Fruit fly (Drosophila melanogaster) whole organism, embryonic: ENCODE data around the gene CG9672.

Experiments used
- Bdp1 ChIP-seq: fragments of 200-800 bp; sonication (Bioruptor generic); optimal IDR thresholded peaks from 3 replicates; lab custom pipeline; 2016; ENCODE audit warnings: missing biosample characterization, missing genetic modification characterization
- CG10209 ChIP-seq: fragments of 200-800 bp; sonication (Bioruptor generic); optimal IDR thresholded peaks from 3 replicates; lab custom pipeline; 2017; ENCODE audit warnings: missing biosample characterization, mild to moderate bottlenecking, missing genetic modification characterization, missing genetic modification reagents
- CG1024 ChIP-seq: fragments of 200-800 bp; sonication (Bioruptor generic); IDR thresholded peaks from 2 replicates; pipeline ENCODE4 v1.3.6; 2022; ENCODE audit warnings: missing biosample characterization, missing genetic modification characterization
- CG11456 ChIP-seq: fragments of 200-800 bp; sonication (Bioruptor generic); IDR thresholded peaks from 3 replicates; pipeline ENCODE4 v1.3.6; 2022; ENCODE audit warnings: missing biosample characterization, missing genetic modification characterization
- CG11695 ChIP-seq: fragments of 200-800 bp; sonication (Bioruptor generic); IDR thresholded peaks from 3 replicates; pipeline ENCODE4 v1.3.6; 2022; ENCODE audit warnings: missing biosample characterization, missing genetic modification characterization
- CG12071 ChIP-seq: fragments of 200-800 bp; sonication (Bioruptor generic); optimal IDR thresholded peaks from 3 replicates; lab custom pipeline; 2018; ENCODE audit warnings: missing biosample characterization, mild to moderate bottlenecking, missing genetic modification characterization
- CG13296 ChIP-seq: fragments of 200-800 bp; sonication (Bioruptor generic); optimal IDR thresholded peaks from 3 replicates; lab custom pipeline; 2018; ENCODE audit warnings: missing biosample characterization, mild to moderate bottlenecking, missing genetic modification characterization
- CG14441 ChIP-seq: fragments of 200-800 bp; sonication (Bioruptor generic); IDR thresholded peaks from 2 replicates; pipeline ENCODE4 v1.3.6; 2022; ENCODE audit warnings: missing biosample characterization, missing genetic modification characterization
- CG1603 ChIP-seq: fragments of 200-800 bp; sonication (Bioruptor generic); optimal IDR thresholded peaks from 2 replicates; lab custom pipeline; 2019; ENCODE audit warnings: missing biosample characterization, mild to moderate bottlenecking, missing genetic modification characterization, moderate library complexity
- CG18011 ChIP-seq: fragments of 200-800 bp; sonication (Bioruptor generic); optimal IDR thresholded peaks from 2 replicates; lab custom pipeline; 2017; ENCODE audit warnings: missing biosample characterization, missing genetic modification characterization, mild to moderate bottlenecking, moderate library complexity, missing genotype
- CG2120 ChIP-seq: fragments of 200-800 bp; sonication (Bioruptor generic); optimal IDR thresholded peaks from 3 replicates; lab custom pipeline; 2016; ENCODE audit warnings: missing biosample characterization, missing genetic modification characterization
- CG3163 ChIP-seq: fragments of 200-800 bp; sonication (Bioruptor generic); optimal IDR thresholded peaks from 3 replicates; lab custom pipeline; 2016; ENCODE audit warnings: missing biosample characterization, missing genetic modification characterization
- CG6272 ChIP-seq: fragments of 200-800 bp; sonication (Bioruptor generic); IDR thresholded peaks from 2 replicates; pipeline ENCODE4 v1.3.6; 2022; ENCODE audit warnings: missing biosample characterization, missing genetic modification characterization
- CG6813 ChIP-seq: fragments of 200-800 bp; sonication (Bioruptor generic); optimal IDR thresholded peaks from 2 replicates; lab custom pipeline; 2017; ENCODE audit warnings: missing biosample characterization, missing genetic modification characterization, mild to moderate bottlenecking, moderate library complexity, missing genetic modification reagents
- CG7271 ChIP-seq: fragments of 200-800 bp; sonication (Bioruptor generic); optimal IDR thresholded peaks from 2 replicates; lab custom pipeline; 2018; ENCODE audit warnings: missing biosample characterization, mild to moderate bottlenecking, missing genetic modification characterization, moderate library complexity
- CG7556 ChIP-seq: fragments of 200-800 bp; sonication (Bioruptor generic); optimal IDR thresholded peaks from 2 replicates; lab custom pipeline; 2017; ENCODE audit warnings: missing biosample characterization, mild to moderate bottlenecking, missing genetic modification characterization
- CG8281 ChIP-seq: fragments of 200-800 bp; sonication (Bioruptor generic); optimal IDR thresholded peaks from 2 replicates; lab custom pipeline; 2018; ENCODE audit warnings: missing biosample characterization, mild to moderate bottlenecking, missing genetic modification characterization, moderate library complexity
- CG9876 ChIP-seq: fragments of 200-800 bp; sonication (Bioruptor generic); optimal IDR thresholded peaks from 2 replicates; lab custom pipeline; 2016; ENCODE audit warnings: missing biosample characterization, missing genetic modification characterization
- CHES-1-like ChIP-seq: fragments of 200-800 bp; sonication (Bioruptor generic); optimal IDR thresholded peaks from 2 replicates; lab custom pipeline; 2016; ENCODE audit warnings: missing biosample characterization, missing genetic modification characterization
- CoRest ChIP-seq: fragments of 200-800 bp; sonication (Bioruptor generic); optimal IDR thresholded peaks from 3 replicates; lab custom pipeline; 2018; ENCODE audit warnings: missing biosample characterization, mild to moderate bottlenecking, missing genetic modification characterization, moderate library complexity
- Deaf1 ChIP-seq: fragments of 200-800 bp; optimal IDR thresholded peaks from 3 replicates; lab custom pipeline; 2019; ENCODE audit warnings: missing biosample characterization, mild to moderate bottlenecking, missing genetic modification characterization, moderate library complexity
- Dip3 ChIP-seq: fragments of 200-800 bp; sonication (Bioruptor generic); optimal IDR thresholded peaks from 3 replicates; lab custom pipeline; 2016; ENCODE audit warnings: missing biosample characterization, missing genetic modification characterization
- Med ChIP-seq: fragments of 200-800 bp; sonication (Bioruptor generic); peaks from one replicate; lab custom pipeline; 2016; ENCODE audit warnings: missing biosample characterization, missing genetic modification characterization, mild to moderate bottlenecking, inconsistent platforms, moderate library complexity
- NFAT ChIP-seq: fragments of 200-800 bp; sonication (Bioruptor generic); IDR thresholded peaks from 2 replicates; pipeline ENCODE4 v1.3.6; 2022; ENCODE audit warnings: missing biosample characterization, missing genetic modification characterization
- Ptx1 ChIP-seq: fragments of 200-800 bp; sonication (Bioruptor generic); IDR thresholded peaks from 2 replicates; pipeline ENCODE4 v1.3.6; 2022; ENCODE audit warnings: missing biosample characterization, missing genetic modification characterization
- Spps ChIP-seq: fragments of 200-800 bp; sonication (Bioruptor generic); optimal IDR thresholded peaks from 2 replicates; lab custom pipeline; 2018; ENCODE audit warnings: missing biosample characterization, mild to moderate bottlenecking, missing genetic modification characterization
- amos ChIP-seq: fragments of 200-800 bp; sonication (Bioruptor generic); IDR thresholded peaks from 2 replicates; pipeline ENCODE4 v1.3.6; 2022; ENCODE audit warnings: missing biosample characterization, missing genetic modification characterization; ENCODE audit not compliant: partially characterized antibody
- bbx ChIP-seq: fragments of 200-800 bp; sonication (Bioruptor generic); IDR thresholded peaks from 2 replicates; pipeline ENCODE4 v1.3.6; 2022; ENCODE audit warnings: missing biosample characterization, missing genetic modification characterization; ENCODE audit not compliant: partially characterized antibody
- btn ChIP-seq: fragments of 200-800 bp; sonication (Bioruptor generic); optimal IDR thresholded peaks from 2 replicates; lab custom pipeline; 2016; ENCODE audit warnings: missing biosample characterization, missing genetic modification characterization
- cato ChIP-seq: fragments of 200-800 bp; sonication (Bioruptor generic); optimal IDR thresholded peaks from 2 replicates; lab custom pipeline; 2016; ENCODE audit warnings: missing biosample characterization, missing genetic modification characterization, borderline replicate concordance
- cg ChIP-seq: fragments of 200-800 bp; sonication (Bioruptor generic); optimal IDR thresholded peaks from 3 replicates; lab custom pipeline; 2019; ENCODE audit warnings: missing biosample characterization, mild to moderate bottlenecking, missing genetic modification characterization, moderate library complexity
- chinmo ChIP-seq: fragments of 200-800 bp; sonication (Bioruptor generic); IDR thresholded peaks from 4 replicates; pipeline ENCODE4 v1.3.6; 2022; ENCODE audit warnings: missing biosample characterization, missing genetic modification characterization; ENCODE audit not compliant: partially characterized antibody
- chm ChIP-seq: fragments of 200-800 bp; sonication (Bioruptor generic); IDR thresholded peaks from 2 replicates; pipeline ENCODE4 v1.3.6; 2022; ENCODE audit warnings: missing biosample characterization, missing genetic modification characterization
- ci ChIP-seq: fragments of 200-800 bp; sonication (Bioruptor generic); IDR thresholded peaks from 3 replicates; pipeline ENCODE4 v1.3.6; 2022; ENCODE audit warnings: missing biosample characterization, missing genetic modification characterization
- exex ChIP-seq: fragments of 200-800 bp; sonication (Bioruptor generic); optimal IDR thresholded peaks from 4 replicates; lab custom pipeline; 2018; ENCODE audit warnings: missing biosample characterization, mild to moderate bottlenecking, missing genetic modification characterization, moderate library complexity
- gce ChIP-seq: fragments of 200-800 bp; sonication (Bioruptor generic); IDR thresholded peaks from 3 replicates; pipeline ENCODE4 v1.3.6; 2022; ENCODE audit warnings: missing biosample characterization, missing genetic modification characterization
- grn ChIP-seq: fragments of 200-800 bp; sonication (Bioruptor generic); optimal IDR thresholded peaks from 3 replicates; lab custom pipeline; 2017; ENCODE audit warnings: missing biosample characterization, missing genetic modification characterization
- hbn ChIP-seq: fragments of 200-800 bp; sonication (Bioruptor generic); IDR thresholded peaks from 2 replicates; pipeline ENCODE4 v1.3.6; 2022; ENCODE audit warnings: missing biosample characterization, missing genetic modification characterization; ENCODE audit not compliant: partially characterized antibody
- jigr1 ChIP-seq: fragments of 200-800 bp; sonication (Bioruptor generic); IDR thresholded peaks from 3 replicates; pipeline ENCODE4 v1.3.6; 2022; ENCODE audit warnings: missing biosample characterization, missing genetic modification characterization
- jing ChIP-seq: fragments of 200-800 bp; sonication (Bioruptor generic); optimal IDR thresholded peaks from 2 replicates; lab custom pipeline; 2018; ENCODE audit warnings: missing biosample characterization, mild to moderate bottlenecking, missing genetic modification characterization
- lola ChIP-seq, 3 experiments: fragments of >200 bp in 2 of 3; fragments of 200-800 bp in 1 of 3; sonication (Bioruptor generic) in 1 of 3; optimal IDR thresholded peaks; 2 replicates each; lab custom pipeline; 2017 to 2019; ENCODE audit warnings: missing biosample characterization in 3 of 3, missing genetic modification characterization in 3 of 3, mild to moderate bottlenecking in 1 of 3, moderate library complexity in 1 of 3
- mirr ChIP-seq: fragments of 200-800 bp; sonication (Bioruptor generic); optimal IDR thresholded peaks from 3 replicates; lab custom pipeline; 2018; ENCODE audit warnings: missing biosample characterization, mild to moderate bottlenecking, missing genetic modification characterization
- nerfin-1 ChIP-seq: fragments of 200-800 bp; sonication (Bioruptor generic); optimal IDR thresholded peaks from 3 replicates; lab custom pipeline; 2019; ENCODE audit warnings: missing biosample characterization, mild to moderate bottlenecking, missing genetic modification characterization, moderate library complexity
- otp ChIP-seq: fragments of 200-800 bp; sonication (Bioruptor generic); IDR thresholded peaks from 3 replicates; pipeline ENCODE4, ENCODE4 v1.3.6; 2022; ENCODE audit warnings: missing biosample characterization, missing genetic modification characterization
- pita ChIP-seq: fragments of 200-800 bp; sonication (Bioruptor generic); optimal IDR thresholded peaks from 2 replicates; lab custom pipeline; 2017; ENCODE audit warnings: missing biosample characterization, mild to moderate bottlenecking, missing genetic modification characterization
- pum ChIP-seq: fragments of 200-800 bp; sonication (Bioruptor generic); optimal IDR thresholded peaks from 2 replicates; lab custom pipeline; 2016; ENCODE audit warnings: missing biosample characterization, missing genetic modification characterization
- ro ChIP-seq: fragments of 200-800 bp; sonication (Bioruptor generic); IDR thresholded peaks from 2 replicates; pipeline ENCODE4 v1.3.6; 2022; ENCODE audit warnings: missing biosample characterization, missing genetic modification characterization
- sug ChIP-seq: fragments of 200-800 bp; optimal IDR thresholded peaks from 2 replicates; lab custom pipeline; 2019; ENCODE audit warnings: missing biosample characterization, mild to moderate bottlenecking, missing genetic modification characterization, moderate library complexity
- trh ChIP-seq: fragments of 200-800 bp; sonication (Bioruptor generic); optimal IDR thresholded peaks from 2 replicates; lab custom pipeline; 2016; ENCODE audit warnings: missing biosample characterization, missing genetic modification characterization
- usp ChIP-seq: fragments of >200 bp; optimal IDR thresholded peaks from 2 replicates; lab custom pipeline; 2017; ENCODE audit warnings: missing biosample characterization, missing genetic modification characterization
- wek ChIP-seq: fragments of 200-800 bp; sonication (Bioruptor generic); optimal IDR thresholded peaks from 3 replicates; lab custom pipeline; 2018; ENCODE audit warnings: missing biosample characterization, mild to moderate bottlenecking, missing genetic modification characterization, moderate library complexity
- yki ChIP-seq: fragments of >200 bp; optimal IDR thresholded peaks from 3 replicates; lab custom pipeline; 2018

CG9672 gene

DNA sequence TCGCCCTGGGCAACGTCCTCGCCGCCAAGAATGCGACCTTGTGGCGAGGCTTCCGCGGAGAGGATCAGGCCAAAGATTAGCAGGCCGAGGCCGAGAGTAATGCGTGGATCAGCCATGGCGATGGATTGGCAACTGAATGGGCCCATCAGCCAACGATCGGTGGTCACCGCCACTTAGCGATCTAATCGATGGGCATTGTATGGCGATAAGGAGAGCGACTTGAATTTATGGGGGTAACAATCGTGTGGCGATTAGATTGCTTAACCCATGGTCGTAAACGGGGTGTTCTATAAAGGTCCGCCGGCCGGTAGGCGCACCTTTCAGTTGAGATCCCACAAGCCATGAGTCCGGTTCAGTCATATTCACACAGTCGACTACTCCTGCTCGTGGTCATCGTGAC, 2.9 kb downstream of the CG9672 start, which contains the start of the genes CG9673 and CG4653 (continued):
- TF ChIP-seq CG7556 (GFP tag; lab: Kevin White, UChicago) = no peak
- no peak for TF ChIP-seq CG11456 (GFP tag; lab: Robert Waterston, UW)
- TF ChIP-seq bbx (GFP tag; lab: Robert Waterston, UW) = no peak
- TF ChIP-seq CG8281 = no peak
- no peak for TF ChIP-seq usp
- TF ChIP-seq chm (GFP tag; lab: Robert Waterston, UW) = no peak
- TF ChIP-seq grn = peak; percentile 50
- no peak for TF ChIP-seq pita (GFP tag; lab: Kevin White, UChicago)
- TF ChIP-seq jigr1 (GFP tag; lab: Robert Waterston, UW) = no peak
- no peak for TF ChIP-seq lola (GFP tag; optimal IDR thresholded peaks at IDR 0.05; lab: Kevin White, UChicago)
- TF ChIP-seq CG18011 = no peak
- no peak for TF ChIP-seq cato (GFP tag; lab: Kevin White, UChicago)
- TF ChIP-seq NFAT = no peak
- TF ChIP-seq CG14441 = no peak
- no peak for TF ChIP-seq chinmo (GFP tag; lab: Robert Waterston, UW)
- TF ChIP-seq CG3163 = no peak
- peak; percentile 68 for TF ChIP-seq exex
- no peak for TF ChIP-seq hbn (GFP tag; lab: Robert Waterston, UW)
- no peak for TF ChIP-seq CG13296
- TF ChIP-seq mirr = peak; percentile 5
- TF ChIP-seq btn (GFP tag; lab: Kevin White, UChicago) = no peak
- TF ChIP-seq CG11695 = no peak
- peak; percentile 51 for TF ChIP-seq sug (tag; lab: Kevin White, UChicago)
- TF ChIP-seq yki (lab: Kevin White, UChicago) = no peak
- TF ChIP-seq gce = no peak
- TF ChIP-seq CHES-1-like (GFP tag; lab: Kevin White, UChicago) = no peak
- no peak for TF ChIP-seq CG1024 (GFP tag; lab: Robert Waterston, UW)
- TF ChIP-seq otp (GFP tag; lab: Robert Waterston, UW) = no peak
- no peak for TF ChIP-seq jing (GFP tag; lab: Kevin White, UChicago)
- TF ChIP-seq Dip3 (GFP tag; lab: Kevin White, UChicago) = no peak
- TF ChIP-seq CG10209 (GFP tag; lab: Kevin White, UChicago) = no peak
- no peak for TF ChIP-seq Spps (tag; lab: Kevin White, UChicago)
- no peak for TF ChIP-seq Deaf1 (tag; lab: Kevin White, UChicago)
- TF ChIP-seq nerfin-1 = no peak
- no peak for TF ChIP-seq Bdp1 (GFP tag; lab: Kevin White, UChicago)
- no peak for TF ChIP-seq CG1603 (tag; lab: Kevin White, UChicago)
- no peak for TF ChIP-seq amos
- TF ChIP-seq CoRest (tag; lab: Kevin White, UChicago) = no peak
- TF ChIP-seq ro (GFP tag; lab: Robert Waterston, UW) = no peak
- no peak for TF ChIP-seq Ptx1 (GFP tag; lab: Robert Waterston, UW)
- no peak for TF ChIP-seq CG2120 (GFP tag; lab: Kevin White, UChicago)
- TF ChIP-seq CG6272 (GFP tag; lab: Robert Waterston, UW) = no peak
- TF ChIP-seq wek (GFP tag; lab: Kevin White, UChicago) = no peak
- no peak for TF ChIP-seq CG7271 (tag; lab: Kevin White, UChicago)
- no peak for TF ChIP-seq ci (GFP tag; lab: Robert Waterston, UW)
- peak; percentile 4 for TF ChIP-seq CG6813 (GFP tag; lab: Kevin White, UChicago)
- TF ChIP-seq trh (GFP tag; lab: Kevin White, UChicago) = no peak
- TF ChIP-seq CG12071 (GFP tag; lab: Kevin White, UChicago) = no peak
- peak; percentile 6 for TF ChIP-seq Med
- TF ChIP-seq pum (GFP tag; lab: Kevin White, UChicago) = no peak
- no peak for TF ChIP-seq cg (GFP tag; lab: Kevin White, UChicago)
- no peak for TF ChIP-seq CG9876 (GFP tag; lab: Kevin White, UChicago)
